Fruit fly (Drosophila melanogaster) whole organism: ENCODE results near the gene piwi.

Experiments used
- CG8478 ChIP-seq: fragments of >200 bp; optimal IDR thresholded peaks from 2 replicates; lab custom pipeline; 2018; ENCODE audit warnings: inconsistent platforms
- Dll ChIP-seq: fragments of >200 bp; optimal IDR thresholded peaks from 2 replicates; lab custom pipeline; 2017
- EcR ChIP-seq, 2 experiments: fragments of >200 bp; optimal IDR thresholded peaks; 2 replicates each; lab custom pipeline; 2017; ENCODE audit warnings: missing biosample characterization in 2 of 2, missing genetic modification characterization in 2 of 2, missing genetic modification reagents in 2 of 2
- pan ChIP-seq: fragments of >200 bp; optimal IDR thresholded peaks from 2 replicates; lab custom pipeline; 2017
- psq ChIP-seq: fragments of >200 bp; optimal IDR thresholded peaks from 2 replicates; lab custom pipeline; 2017
- usp ChIP-seq: fragments of >200 bp; optimal IDR thresholded peaks from 2 replicates; lab custom pipeline; 2017; ENCODE audit warnings: missing biosample characterization, missing genetic modification characterization, mixed read lengths

The piwi gene

dm6 chr2L:11010999-11011398, 23.8 kb upstream of the piwi start, which contains the start of the genes Art8 and dUTPase:
Gene Art8, minus strand, starts transcription at chr2L:11011086.
Gene dUTPase, plus strand, starts transcription at chr2L:11011312.
- no peak for TF ChIP-seq CG8478
- no peak for TF ChIP-seq pan (lab: Kevin White, UChicago)

DNA sequence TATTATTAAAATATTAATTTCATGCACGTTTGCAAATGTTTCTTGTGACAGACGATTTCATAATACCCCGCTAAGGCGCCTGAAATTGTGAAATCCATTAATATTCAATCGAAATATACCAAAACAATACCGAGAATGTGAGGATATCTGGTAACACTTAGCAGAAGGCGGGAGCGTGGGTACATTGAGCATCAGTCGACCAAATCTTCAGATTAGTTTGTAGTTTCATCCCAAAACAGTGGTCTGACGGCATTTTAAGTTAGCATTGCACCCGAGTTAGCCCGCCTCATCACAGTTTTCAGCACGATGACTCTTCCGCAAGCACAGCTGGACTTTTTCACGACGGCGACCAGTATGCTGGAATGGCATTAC, 17.4 kb upstream of the piwi start, which contains the start of gene Nup154:
Gene Nup154, plus strand, starts transcription at position 147 of the 372 bp plus-strand sequence.
- TF ChIP-seq usp (GFP tag; lab: Kevin White, UChicago): no peak
- no peak for TF ChIP-seq Dll
- no peak for TF ChIP-seq psq (lab: Kevin White, UChicago)
- TF ChIP-seq pan (lab: Kevin White, UChicago): no peak
- no peak for TF ChIP-seq CG8478
- no peak for TF ChIP-seq EcR (GFP tag; optimal IDR thresholded peaks at IDR 0.05; lab: Kevin White, UChicago)

DNA sequence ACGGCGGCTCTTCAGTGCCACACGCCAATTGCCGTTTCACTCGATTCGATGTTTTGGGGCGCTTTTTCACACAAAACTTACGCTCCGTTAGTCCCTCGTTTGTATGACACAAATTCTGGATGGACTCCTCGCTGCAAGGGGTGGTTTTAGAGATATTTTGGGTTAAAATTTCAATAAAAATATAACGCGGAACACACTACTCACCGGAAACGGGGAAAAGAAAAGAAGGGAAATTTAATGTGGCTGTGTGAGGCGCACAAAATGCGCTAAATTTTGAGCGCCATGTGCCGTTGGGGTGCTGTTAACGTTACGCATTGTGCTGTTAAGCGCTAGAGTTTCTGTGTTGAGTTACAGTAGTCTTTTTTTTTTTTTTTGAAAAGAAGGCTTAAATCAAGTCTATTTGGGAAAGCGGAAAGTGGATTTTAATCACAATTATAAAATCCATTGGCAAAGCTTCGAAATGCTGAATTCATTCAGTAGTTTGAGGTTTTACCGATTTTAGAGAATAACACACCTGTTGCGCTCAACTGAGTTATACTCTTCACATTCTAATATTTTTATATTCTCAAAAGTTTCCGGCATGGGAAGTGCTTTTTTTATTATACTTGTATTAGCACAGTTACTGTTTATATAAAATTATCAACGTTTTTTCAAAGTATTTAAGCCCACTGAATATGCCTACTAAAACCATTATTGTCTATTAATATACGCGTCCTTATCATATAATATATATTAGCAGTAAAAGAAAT, 16.9 kb upstream of the piwi start, which contains the start of gene RpL9:
Gene RpL9, minus strand, starts transcription at position 265 of the 749 bp plus-strand sequence.
- TF ChIP-seq usp (GFP tag; lab: Kevin White, UChicago) (no peak), psq (lab: Kevin White, UChicago) (no peak), CG8478 (no peak), pan (lab: Kevin White, UChicago) (no peak), Dll (no peak), EcR (GFP tag; optimal IDR thresholded peaks at IDR 0.05; lab: Kevin White, UChicago) (no peak)

- TF ChIP-seq pan (lab: Kevin White, UChicago) (no peak), Dll (no peak), CG8478 (no peak), EcR (GFP tag; optimal IDR thresholded peaks at IDR 0.05; lab: Kevin White, UChicago) (no peak), usp (GFP tag; lab: Kevin White, UChicago) (no peak), psq (lab: Kevin White, UChicago) (no peak)
These were observed 14.3 kb upstream of the piwi start, which contains the start of the genes aub and lectin-33A for dm6 chr2L:11001376-11002122. Gene aub, minus strand, starts transcription at chr2L:11001476. Gene lectin-33A, plus strand, starts transcription at chr2L:11002072.

- TF ChIP-seq pan (lab: Kevin White, UChicago) (no peak), psq (lab: Kevin White, UChicago) (no peak), CG8478 (no peak), Dll (no peak), EcR (GFP tag; optimal IDR thresholded peaks at IDR 0.05; lab: Kevin White, UChicago) (no peak), usp (GFP tag; lab: Kevin White, UChicago) (no peak)
These were observed 1.9 kb upstream of the piwi start, which contains the start of gene TTLL4A for dm6 chr2L:10989162-10989561. Gene TTLL4A, plus strand, starts transcription at chr2L:10989401.

DNA sequence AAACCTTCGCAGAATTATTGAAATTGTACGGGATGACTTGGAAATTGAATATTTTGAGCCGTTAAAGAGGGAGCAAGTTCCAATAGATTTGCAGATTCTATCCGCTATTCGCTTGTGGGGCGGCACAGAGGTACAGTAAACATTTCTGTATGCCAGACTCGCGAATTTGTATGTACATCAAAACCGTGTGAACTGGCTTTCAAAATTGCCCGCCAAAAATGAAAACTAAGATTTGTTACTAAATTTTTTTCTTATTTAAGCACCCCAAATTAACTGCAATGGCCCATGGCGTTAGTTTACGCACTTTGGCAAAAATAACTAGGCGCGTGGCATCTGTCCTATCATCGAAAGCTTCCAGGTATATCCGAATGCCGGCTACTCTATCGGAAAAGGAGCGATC, 806 bp upstream of the piwi start:
- TF ChIP-seq EcR (GFP tag; optimal IDR thresholded peaks at IDR 0.05; lab: Kevin White, UChicago) (no peak), usp (GFP tag; lab: Kevin White, UChicago) (no peak), psq (lab: Kevin White, UChicago) (no peak), pan (lab: Kevin White, UChicago) (no peak), CG8478 (no peak)

DNA sequence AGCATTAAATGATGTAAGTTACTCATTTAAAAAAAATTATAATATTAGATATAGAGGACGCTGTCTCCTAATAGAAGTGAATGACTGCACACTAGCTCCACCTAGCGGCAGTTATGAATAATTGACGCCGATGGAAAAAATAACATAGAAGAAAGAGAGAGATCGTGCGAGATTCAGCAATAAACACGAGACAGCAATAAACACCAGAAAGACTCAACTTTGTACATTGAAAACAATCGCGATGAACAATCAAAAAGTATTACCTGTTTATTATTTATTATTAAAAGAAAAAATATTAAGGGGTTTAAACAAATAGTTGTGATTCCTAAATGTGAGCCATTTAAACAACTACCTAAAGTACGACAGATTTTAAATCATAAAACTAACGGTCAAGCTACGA, 1.1 kb downstream of the piwi start:
- TF ChIP-seq CG8478 (no peak), Dll (no peak), EcR (GFP tag; optimal IDR thresholded peaks at IDR 0.05; lab: Kevin White, UChicago) (no peak), usp (GFP tag; lab: Kevin White, UChicago) (no peak), psq (lab: Kevin White, UChicago) (no peak), pan (lab: Kevin White, UChicago) (no peak)

dm6 chr2L:10976864-10977586, 10.2 kb downstream of the piwi start:
- TF ChIP-seq psq (lab: Kevin White, UChicago): no peak
- no peak for TF ChIP-seq EcR (GFP tag; optimal IDR thresholded peaks at IDR 0.05; lab: Kevin White, UChicago)
- peak; percentile 46 for TF ChIP-seq pan (lab: Kevin White, UChicago)

DNA sequence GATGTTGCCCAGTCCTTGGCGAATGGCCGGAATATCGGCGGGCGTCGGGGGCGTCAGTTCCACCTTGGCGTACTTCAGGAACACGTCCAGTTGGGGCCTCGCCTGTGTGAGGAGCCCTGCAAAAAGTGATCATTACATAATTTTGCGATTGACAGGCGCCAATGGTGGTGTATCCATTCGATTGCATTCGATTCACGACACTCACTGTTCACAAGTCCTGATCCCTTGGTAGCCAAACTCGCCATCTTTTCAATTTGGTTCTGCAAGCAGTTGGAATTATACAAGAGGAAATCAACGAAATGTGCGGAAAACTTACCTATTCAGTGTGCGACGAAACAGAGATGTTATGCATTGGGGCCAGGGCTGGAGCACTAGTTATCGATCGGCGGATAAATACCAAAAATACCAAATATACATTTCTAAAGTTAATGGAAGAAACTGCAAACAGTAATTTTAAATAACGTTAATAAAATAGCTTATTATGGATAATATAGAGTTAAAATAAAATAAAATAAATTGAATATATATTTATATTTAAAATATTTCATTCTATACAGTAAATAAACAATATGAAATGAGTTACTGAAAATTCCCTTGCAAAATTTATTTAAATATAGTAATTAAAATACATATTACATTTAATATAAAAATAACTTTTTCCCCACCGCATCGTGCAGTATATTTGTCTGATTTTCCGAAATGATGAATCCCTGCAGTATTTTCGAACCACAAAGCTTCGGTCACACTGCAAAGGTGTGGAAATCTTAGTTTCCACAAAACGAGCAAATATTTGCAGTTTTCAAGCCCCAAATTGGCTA, 11.0 kb downstream of the piwi start, which contains the start of the genes ATPsynG and SCAR:
Gene ATPsynG, minus strand, starts transcription at position 354 of the 818 bp plus-strand sequence.
Gene SCAR, plus strand, starts transcription at position 727 of the 818 bp plus-strand sequence.
- no peak for TF ChIP-seq EcR (GFP tag; optimal IDR thresholded peaks at IDR 0.05; lab: Kevin White, UChicago)
- no peak for TF ChIP-seq Dll
- no peak for TF ChIP-seq pan (lab: Kevin White, UChicago)
- TF ChIP-seq psq (lab: Kevin White, UChicago): no peak
- TF ChIP-seq usp (GFP tag; lab: Kevin White, UChicago): no peak
- no peak for TF ChIP-seq CG8478

dm6 chr2L:10975193-10975592, 12.0 kb downstream of the piwi start, which contains the start of gene abo:
Gene abo, minus strand, starts transcription at chr2L:10975293.
- TF ChIP-seq usp (GFP tag; lab: Kevin White, UChicago) (no peak), EcR (GFP tag; optimal IDR thresholded peaks at IDR 0.05; lab: Kevin White, UChicago) (no peak)

DNA sequence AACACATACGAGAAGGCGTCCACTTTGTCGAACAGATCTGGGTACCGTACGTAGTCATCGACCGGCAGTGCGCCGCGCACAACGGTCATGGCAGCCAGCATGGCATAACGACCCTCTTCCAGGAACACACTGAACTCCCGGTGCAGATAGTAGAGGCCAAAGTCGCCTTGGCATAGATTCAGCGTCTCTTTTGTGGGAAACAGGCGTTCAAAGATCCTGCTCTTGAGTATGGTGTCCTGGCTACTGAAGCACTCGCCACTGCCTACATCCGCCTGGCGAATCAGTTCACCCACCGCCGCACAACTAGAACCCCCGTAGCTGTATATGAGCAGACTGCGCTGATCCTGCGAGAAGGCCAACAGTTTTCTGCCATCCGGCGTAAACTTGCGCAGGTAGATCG, 12.6 kb downstream of the piwi start:
- TF ChIP-seq EcR (GFP tag; optimal IDR thresholded peaks at IDR 0.05; lab: Kevin White, UChicago) (no peak), psq (lab: Kevin White, UChicago) (no peak), Dll (no peak), CG8478 (no peak)
